Worm (Caenorhabditis elegans) whole organism, midembryonic: ENCODE measurements around the gene tag-243.

Experiments
- T22C8.4 ChIP-seq: fragments of 200-800 bp; sonication (Bioruptor generic); IDR thresholded peaks from 2 replicates; pipeline ENCODE4 v1.3.6; 2022; ENCODE audit warnings: missing genetic modification characterization, missing compliant biosample characterization
- cog-1 ChIP-seq: sonication (generic microtip); optimal IDR thresholded peaks from 2 replicates; lab custom pipeline; 2016; ENCODE audit warnings: missing genetic modification characterization, missing compliant biosample characterization
- flt-1 ChIP-seq: fragments of 200-800 bp; sonication (Bioruptor generic); IDR thresholded peaks from 2 replicates; pipeline ENCODE4 v1.3.6; 2022; ENCODE audit warnings: missing genetic modification characterization, missing compliant biosample characterization
- klf-2 ChIP-seq: fragments of 200-800 bp; sonication (Bioruptor generic); conservative IDR thresholded peaks from 2 replicates; pipeline ENCODE4 v1.3.6; 2022; ENCODE audit warnings: missing genetic modification reagents, missing genetic modification characterization, missing compliant biosample characterization
- med-1 ChIP-seq: sonication (generic microtip); optimal IDR thresholded peaks from 2 replicates; lab custom pipeline; 2017; ENCODE audit warnings: missing genetic modification characterization, mild to moderate bottlenecking, missing compliant biosample characterization, antibody characterized with exemption, missing genetic modification reagents; ENCODE audit not compliant: insufficient read depth
- ref-1 ChIP-seq: fragments of 200-800 bp; sonication (Bioruptor generic); conservative IDR thresholded peaks from 2 replicates; pipeline ENCODE4 v1.3.6; 2022; ENCODE audit warnings: missing genetic modification reagents, missing genetic modification characterization, missing compliant biosample characterization
- tab-1 ChIP-seq: fragments of 200-800 bp; sonication (Bioruptor generic); IDR thresholded peaks from 2 replicates; pipeline ENCODE4 v1.3.6; 2022; ENCODE audit warnings: missing genetic modification characterization, missing compliant biosample characterization
- ztf-29 ChIP-seq: fragments of 200-800 bp; sonication (Bioruptor generic); IDR thresholded peaks from 2 replicates; pipeline ENCODE4 v1.3.6; 2022; ENCODE audit warnings: missing genetic modification reagents, missing genetic modification characterization, missing compliant biosample characterization

DNA sequence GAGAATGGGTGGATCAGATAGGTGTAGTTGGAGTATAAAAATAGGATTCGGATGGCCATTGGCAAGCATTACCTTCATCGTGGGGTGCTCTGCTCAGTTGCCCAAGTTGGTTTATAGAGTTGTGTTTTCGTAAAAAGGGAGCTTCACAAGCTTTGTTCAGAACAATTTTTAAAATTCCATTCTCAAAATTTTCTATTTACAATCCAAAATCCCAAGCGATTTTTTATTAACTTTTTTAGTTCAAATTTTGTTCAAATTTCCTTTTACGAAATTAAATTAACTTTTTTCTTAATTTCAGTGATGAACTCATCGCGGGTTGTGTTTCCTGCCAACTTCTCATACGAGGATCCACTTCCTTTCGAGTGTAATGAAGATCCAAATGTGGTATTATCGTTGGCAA lies 10.8 kb downstream of the tag-243 start, which contains the start of gene srg-10:
- TF ChIP-seq T22C8.4 (GFP tag; lab: Robert Waterston, UW) (no peak), flt-1 (GFP tag; lab: Robert Waterston, UW) (no peak), klf-2 (GFP tag; lab: Robert Waterston, UW) (no peak), ref-1 (GFP tag; lab: Robert Waterston, UW) (no peak), cog-1 (no peak), ztf-29 (no peak), tab-1 (GFP tag; lab: Robert Waterston, UW) (no peak), med-1 (GFP tag; lab: Kevin White, UChicago) (no peak)
